Worm (Caenorhabditis elegans): ENCODE results near the gene dop-6.

Gene dop-6

ce11 chrX:4320563-4320962 is at the start of gene dop-6:
Gene dop-6 (plus strand): TSS chrX:4320863.
- no peak for TF ChIP-seq hlh-8 (tag; optimal IDR thresholded peaks at IDR 0.05)
- no peak for TF ChIP-seq unc-42 (tag; optimal IDR thresholded peaks at IDR 0.05)
- TF ChIP-seq zip-5 (tag; optimal IDR thresholded peaks at IDR 0.05) = no peak
- TF ChIP-seq lin-11 (tag; optimal IDR thresholded peaks at IDR 0.05) = no peak
- no peak for TF ChIP-seq pag-3 (tag; optimal IDR thresholded peaks at IDR 0.05; ENCODE audit: borderline replicate concordance)
- TF ChIP-seq ttx-3 (tag; optimal IDR thresholded peaks at IDR 0.05) = no peak
- no peak for TF ChIP-seq unc-3 (GFP tag; conservative IDR thresholded peaks at IDR 0.05)
- TF ChIP-seq unc-3 (tag; optimal IDR thresholded peaks at IDR 0.05) = no peak
- TF ChIP-seq unc-86 (tag; optimal IDR thresholded peaks at IDR 0.05) = no peak
- no peak for TF ChIP-seq ceh-19 (GFP tag; optimal IDR thresholded peaks at IDR 0.05)
- no peak for TF ChIP-seq unc-55 (GFP tag; optimal IDR thresholded peaks at IDR 0.05)
- TF ChIP-seq ceh-18 (tag; optimal IDR thresholded peaks at IDR 0.05) = no peak
- no peak for TF ChIP-seq pqm-1 (tag; optimal IDR thresholded peaks at IDR 0.05)

- TF ChIP-seq ahr-1 (tag; optimal IDR thresholded peaks at IDR 0.05) = no peak
- TF ChIP-seq sox-4 (tag; optimal IDR thresholded peaks at IDR 0.05) = no peak
- no peak for TF ChIP-seq hlh-15 (tag; optimal IDR thresholded peaks at IDR 0.05)
- no peak for TF ChIP-seq ceh-18 (tag; optimal IDR thresholded peaks at IDR 0.05)
- TF ChIP-seq K02D7.2 (tag; optimal IDR thresholded peaks at IDR 0.05) = no peak
Observed at ce11 chrX:4273614-4274013, 47.0 kb upstream of the dop-6 start, which contains the start of gene C52B9.10. Gene C52B9.10 (plus strand): TSS chrX:4273914.

DNA sequence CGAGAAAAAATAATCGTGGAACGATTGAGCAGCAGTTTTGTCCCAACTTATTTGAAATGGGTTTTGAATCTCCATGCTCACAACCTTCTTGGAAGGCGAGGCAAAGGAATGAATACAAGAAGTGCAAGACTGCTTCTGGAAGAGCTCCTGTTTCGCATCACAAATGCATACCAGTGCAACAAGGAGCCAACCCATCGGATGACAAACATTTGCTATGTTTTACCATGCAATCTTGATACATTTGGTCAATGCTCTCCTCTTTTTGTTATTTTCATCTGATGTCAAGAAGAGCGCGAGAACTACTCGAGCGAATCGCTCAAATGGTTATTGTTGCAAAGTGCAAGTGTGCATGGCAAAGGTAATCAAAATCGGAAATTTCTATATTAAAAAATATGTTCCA is 46.5 kb upstream of the dop-6 start, which contains the start of gene mec-18:
Gene mec-18, minus strand, starts transcription at position 101 of the 400 bp plus-strand sequence.
- no peak for TF ChIP-seq F13H6.1 (tag; optimal IDR thresholded peaks at IDR 0.05)

ce11 chrX:4279294-4279782 is 41.3 kb upstream of the dop-6 start, which contains the start of the genes twk-28 and ets-9:
Gene twk-28 (minus strand): TSS chrX:4279344.
Gene ets-9 (plus strand): TSS chrX:4279703.
- TF ChIP-seq madf-2 (tag; optimal IDR thresholded peaks at IDR 0.05) = no peak
- TF ChIP-seq hlh-6 (tag; optimal IDR thresholded peaks at IDR 0.05) = no peak
- no peak for TF ChIP-seq ceh-34 (tag; optimal IDR thresholded peaks at IDR 0.05)

ce11 chrX:4282380-4282779 is 38.3 kb upstream of the dop-6 start, which contains the start of gene C52B9.19:
Gene C52B9.19 (plus strand): TSS chrX:4282555.
- TF ChIP-seq ahr-1 (tag; optimal IDR thresholded peaks at IDR 0.05) (no peak), gmeb-2 (tag; optimal IDR thresholded peaks at IDR 0.05) (no peak), ceh-30 (tag; optimal IDR thresholded peaks at IDR 0.05) (no peak), ceh-31 (tag; optimal IDR thresholded peaks at IDR 0.05) (no peak), mec-3 (tag; optimal IDR thresholded peaks at IDR 0.05; ENCODE audit: borderline replicate concordance) (no peak), hlh-13 (GFP tag; optimal IDR thresholded peaks at IDR 0.05) (no peak)

DNA sequence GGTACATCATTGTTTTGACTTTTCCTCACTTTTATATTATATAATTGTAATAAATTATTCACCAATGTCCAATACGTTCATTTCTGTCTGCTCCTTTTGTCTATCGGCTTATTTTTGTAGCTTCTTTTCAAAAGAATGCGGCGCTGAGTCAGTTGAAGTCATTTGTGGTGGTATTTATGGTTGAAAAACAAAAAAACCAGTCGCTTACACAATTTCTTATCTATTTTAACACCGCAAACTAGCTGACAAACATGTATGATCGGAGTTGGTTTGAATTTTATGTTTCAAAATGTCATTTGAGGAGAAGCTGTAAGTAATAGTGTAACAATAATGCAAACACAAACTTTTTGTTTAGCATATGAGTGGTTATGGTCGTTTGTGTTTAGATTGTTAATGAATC is 36.7 kb upstream of the dop-6 start, which contains the start of gene ets-10:
Gene ets-10, plus strand, starts transcription at position 201 of the 400 bp plus-strand sequence.
- TF ChIP-seq T23F11.4 (GFP tag; optimal IDR thresholded peaks at IDR 0.05) (no peak), elt-4 (tag; optimal IDR thresholded peaks at IDR 0.05) (no peak), ceh-45 (GFP tag; IDR thresholded peaks at IDR 0.05) (no peak), ttx-3 (tag; optimal IDR thresholded peaks at IDR 0.05) (no peak), unc-3 (GFP tag; conservative IDR thresholded peaks at IDR 0.05) (no peak), unc-3 (tag; optimal IDR thresholded peaks at IDR 0.05) (no peak), nhr-232 (tag; optimal IDR thresholded peaks at IDR 0.05) (no peak), ceh-34 (tag; optimal IDR thresholded peaks at IDR 0.05) (no peak), ceh-18 (tag; optimal IDR thresholded peaks at IDR 0.05) (no peak), hlh-30 (tag; optimal IDR thresholded peaks at IDR 0.05; ENCODE audit: insufficient read depth) (no peak), tbx-2 (tag; optimal IDR thresholded peaks at IDR 0.05) (no peak), unc-42 (tag; optimal IDR thresholded peaks at IDR 0.05) (no peak), eyg-1 (tag; optimal IDR thresholded peaks at IDR 0.05) (no peak), K02D7.2 (tag; optimal IDR thresholded peaks at IDR 0.05) (no peak), ceh-2 (tag; optimal IDR thresholded peaks at IDR 0.05) (no peak), sox-4 (tag; optimal IDR thresholded peaks at IDR 0.05) (no peak)

Measured in whole organism, late embryonic.